Fruit fly (Drosophila melanogaster): ENCODE measurements around the gene Ibf2.

The Ibf2 gene

dm6 chr3R:9258252-9259225 lies at the start of gene Ibf2, which contains the start of gene Ibf1 (continued):
- no peak for TF ChIP-seq lov (optimal IDR thresholded peaks at IDR 0.05)
- TF ChIP-seq lov (GFP tag; IDR thresholded peaks at IDR 0.05), result no peak
- peak; percentile 30 for TF ChIP-seq stwl (tag; optimal IDR thresholded peaks at IDR 0.05)
- no peak for TF ChIP-seq Hey (tag; optimal IDR thresholded peaks at IDR 0.05)
- no peak for TF ChIP-seq CG3407 (GFP tag; optimal IDR thresholded peaks at IDR 0.05)
- TF ChIP-seq CG15479 (GFP tag; optimal IDR thresholded peaks at IDR 0.05), result peak; percentile 41
- no peak for TF ChIP-seq gsb (GFP tag; IDR thresholded peaks at IDR 0.05)
- no peak for TF ChIP-seq CG5953 (GFP tag; IDR thresholded peaks at IDR 0.05)
- TF ChIP-seq CG10209 (GFP tag; optimal IDR thresholded peaks at IDR 0.05), result no peak
- TF ChIP-seq CG17186 (GFP tag; optimal IDR thresholded peaks at IDR 0.05), result no peak
- TF ChIP-seq CG6683 (GFP tag; optimal IDR thresholded peaks at IDR 0.05), result no peak
- no peak for TF ChIP-seq TFAM (GFP tag; optimal IDR thresholded peaks at IDR 0.05)
- TF ChIP-seq eve (GFP tag; optimal IDR thresholded peaks at IDR 0.05), result no peak
- no peak for TF ChIP-seq CG1792 (GFP tag; optimal IDR thresholded peaks at IDR 0.05)
- no peak for TF ChIP-seq fru (optimal IDR thresholded peaks at IDR 0.05)
- TF ChIP-seq D (optimal IDR thresholded peaks at IDR 0.05), result no peak
- no peak for TF ChIP-seq D (GFP tag; optimal IDR thresholded peaks at IDR 0.05)
- no peak for TF ChIP-seq toy (GFP tag; IDR thresholded peaks at IDR 0.05)
- no peak for TF ChIP-seq chif (GFP tag; optimal IDR thresholded peaks at IDR 0.05)
- TF ChIP-seq CG5180 (GFP tag; optimal IDR thresholded peaks at IDR 0.05), result no peak
- TF ChIP-seq CG11504 (tag; optimal IDR thresholded peaks at IDR 0.05), result no peak
- TF ChIP-seq bcd (GFP tag; optimal IDR thresholded peaks at IDR 0.05), result no peak
- peak; percentile 61; the same call in 2 of the 4 replicates for TF ChIP-seq chinmo (GFP tag; IDR thresholded peaks at IDR 0.05; ENCODE audit: partially characterized antibody)
- TF ChIP-seq BEAF-32 (GFP tag; optimal IDR thresholded peaks at IDR 0.05), result peak; percentile 81
- no peak for TF ChIP-seq CG12155 (GFP tag; optimal IDR thresholded peaks at IDR 0.05)
- no peak for TF ChIP-seq insv (GFP tag; optimal IDR thresholded peaks at IDR 0.05)
- TF ChIP-seq CG15073 (GFP tag; optimal IDR thresholded peaks at IDR 0.05), result no peak
- no peak for TF ChIP-seq CG11398 (GFP tag; optimal IDR thresholded peaks at IDR 0.05)
- TF ChIP-seq ems (GFP tag; optimal IDR thresholded peaks at IDR 0.05), result no peak
- TF ChIP-seq vnd (GFP tag; IDR thresholded peaks at IDR 0.05; ENCODE audit: partially characterized antibody), result peak; percentile 79
- no peak for TF ChIP-seq CG3163 (GFP tag; optimal IDR thresholded peaks at IDR 0.05)
- TF ChIP-seq CG7839 (tag; optimal IDR thresholded peaks at IDR 0.05), result no peak
- no peak for TF ChIP-seq CG17829 (tag; optimal IDR thresholded peaks at IDR 0.05)
- no peak for TF ChIP-seq CG17328 (GFP tag; IDR thresholded peaks at IDR 0.05)
- TF ChIP-seq Opbp (GFP tag; IDR thresholded peaks at IDR 0.05; ENCODE audit: partially characterized antibody), result peak; percentile 80; the same call in 2 of the 3 replicates
- peak; percentile 45; the same call in 2 of the 3 replicates for TF ChIP-seq zen2 (GFP tag; IDR thresholded peaks at IDR 0.05; ENCODE audit: partially characterized antibody)
- TF ChIP-seq CG2120 (GFP tag; optimal IDR thresholded peaks at IDR 0.05), result no peak
- TF ChIP-seq pzg (GFP tag; optimal IDR thresholded peaks at IDR 0.05), result peak; percentile 42
- TF ChIP-seq CG31441 (GFP tag; IDR thresholded peaks at IDR 0.05), result no peak
- no peak for TF ChIP-seq CG14014 (GFP tag; IDR thresholded peaks at IDR 0.05)
- TF ChIP-seq wdn (GFP tag; IDR thresholded peaks at IDR 0.05), result no peak
- TF ChIP-seq corto (GFP tag; optimal IDR thresholded peaks at IDR 0.05), result no peak
- no peak for TF ChIP-seq kni (GFP tag; optimal IDR thresholded peaks at IDR 0.05)
- no peak for TF ChIP-seq org-1 (GFP tag; optimal IDR thresholded peaks at IDR 0.05)
- TF ChIP-seq ttk (GFP tag; IDR thresholded peaks at IDR 0.05), result no peak
- no peak for TF ChIP-seq CG31224 (GFP tag; IDR thresholded peaks at IDR 0.05)
- TF ChIP-seq Elba2 (GFP tag; optimal IDR thresholded peaks at IDR 0.05), result no peak
- no peak for TF ChIP-seq CG31388 (GFP tag; optimal IDR thresholded peaks at IDR 0.05)
- no peak for TF ChIP-seq cato (GFP tag; optimal IDR thresholded peaks at IDR 0.05; ENCODE audit: borderline replicate concordance)

Measured in whole organism, embryonic.